Fruit fly (Drosophila melanogaster): Measurements from ENCODE around the gene Ldh.
A peak's percentile ranks its signal among the peaks of the same experiment; 100 is the strongest.

DNA sequence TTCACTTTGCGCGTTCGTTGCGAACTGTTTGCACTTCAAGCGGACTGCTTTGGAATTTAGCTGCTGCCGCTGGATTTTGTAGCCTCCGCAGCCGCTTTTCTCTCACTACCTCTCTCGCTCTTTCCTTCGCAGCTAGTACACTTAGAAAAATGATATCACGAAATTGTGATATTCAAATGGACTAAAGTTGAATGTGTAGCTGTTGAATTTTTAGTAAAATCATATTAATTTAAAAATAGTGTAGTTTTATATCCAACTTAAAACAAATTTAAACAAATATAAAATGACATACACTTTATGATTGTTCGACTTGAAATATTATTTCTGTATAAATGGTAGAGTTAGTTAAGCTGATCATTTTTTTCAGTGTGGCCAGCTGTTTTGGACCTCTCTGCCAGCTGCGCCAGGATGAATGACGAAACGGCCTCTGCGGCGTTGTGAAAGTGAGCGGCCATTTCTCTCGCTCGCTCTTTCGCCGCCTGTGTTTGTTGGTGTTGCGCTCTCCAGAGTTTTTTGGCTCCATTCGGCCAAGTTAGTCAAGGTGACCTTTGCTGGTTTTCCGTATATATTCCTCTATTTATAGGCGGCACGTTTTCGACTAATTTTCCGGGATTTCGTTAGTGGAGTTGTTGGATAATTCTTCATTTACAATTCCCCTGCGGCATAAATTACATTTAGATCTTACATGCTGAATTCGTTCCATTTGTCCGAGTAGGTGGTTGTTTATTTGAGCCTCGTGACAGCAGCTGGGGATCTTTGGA lies at the start of gene Ldh:
- TF ChIP-seq Dll (optimal IDR thresholded peaks at IDR 0.05) (peak; percentile 61), psq (optimal IDR thresholded peaks at IDR 0.05) (no peak), pan (optimal IDR thresholded peaks at IDR 0.05) (no peak)
